Worm (Caenorhabditis elegans) whole organism, young adult: ENCODE results near the gene srh-60.
"Not testable (repeated sequence)": the region's sequence is repeated elsewhere in the genome, so short reads cannot be mapped to it uniquely, and the experiment has no call there.

ENCODE experiments used
- B0336.3 ChIP-seq: fragments of 200-800 bp; sonication (Bioruptor generic); IDR thresholded peaks from 2 replicates; pipeline ENCODE4 v1.3.6; 2022; ENCODE audit warnings: missing genetic modification characterization, missing compliant biosample characterization
- D2030.7 ChIP-seq: fragments of 200-800 bp; sonication (Bioruptor generic); IDR thresholded peaks from 2 replicates; pipeline ENCODE4 v1.3.6; 2022; ENCODE audit warnings: missing genetic modification reagents, missing genetic modification characterization, missing compliant biosample characterization
- F39B2.1 ChIP-seq: fragments of 200-800 bp; sonication (Bioruptor generic); IDR thresholded peaks from 2 replicates; pipeline ENCODE4 v1.3.6; 2022; ENCODE audit warnings: missing genetic modification reagents, missing genetic modification characterization, missing compliant biosample characterization
- F57C9.4 ChIP-seq: sonication (generic microtip); optimal IDR thresholded peaks from 2 replicates; lab custom pipeline; 2017; ENCODE audit warnings: mild to moderate bottlenecking, missing genetic modification characterization, missing compliant biosample characterization
- T07F8.4 ChIP-seq: sonication (generic microtip); optimal IDR thresholded peaks from 2 replicates; lab custom pipeline; 2016; ENCODE audit warnings: mild to moderate bottlenecking, missing genetic modification characterization, moderate library complexity, missing compliant biosample characterization
- ama-1 ChIP-seq, 3 experiments: fragments of 150-350 bp in 1 of 3; sonication (generic microtip) in 2 of 3; optimal IDR thresholded peaks; 2 replicates each; lab custom pipeline; 2014 to 2018; ENCODE audit warnings: missing biosample characterization in 2 of 3, missing genetic modification characterization in 2 of 3, missing genetic modification reagents in 2 of 3
- attf-5 ChIP-seq: fragments of 200-800 bp; sonication (Bioruptor generic); optimal IDR thresholded peaks from 2 replicates; lab custom pipeline; 2018; ENCODE audit warnings: mild to moderate bottlenecking, missing genetic modification characterization, missing compliant biosample characterization
- attf-6 ChIP-seq: fragments of 200-800 bp; sonication (Bioruptor generic); IDR thresholded peaks from 2 replicates; pipeline ENCODE4 v1.3.6; 2022; ENCODE audit warnings: missing genetic modification reagents, missing genetic modification characterization, missing compliant biosample characterization
- bed-2 ChIP-seq: fragments of 200-800 bp; sonication (Bioruptor generic); IDR thresholded peaks from 2 replicates; pipeline ENCODE4 v1.3.6; 2022; ENCODE audit warnings: missing genetic modification reagents, missing genetic modification characterization, missing compliant biosample characterization
- ceh-27 ChIP-seq: fragments of 200-800 bp; sonication (Bioruptor generic); optimal IDR thresholded peaks from 2 replicates; lab custom pipeline; 2018; ENCODE audit warnings: mild to moderate bottlenecking, missing genetic modification characterization, moderate library complexity, missing compliant biosample characterization
- ceh-40 ChIP-seq: fragments of 200-800 bp; sonication (Bioruptor generic); IDR thresholded peaks from 2 replicates; pipeline ENCODE4 v1.3.6; 2022; ENCODE audit warnings: missing genetic modification characterization, missing compliant biosample characterization
- chd-7 ChIP-seq: sonication (generic microtip); optimal IDR thresholded peaks from 2 replicates; lab custom pipeline; 2016; ENCODE audit warnings: mild to moderate bottlenecking, missing genetic modification characterization, moderate library complexity, missing compliant biosample characterization
- dox-1 ChIP-seq: fragments of 200-800 bp; sonication (Bioruptor generic); IDR thresholded peaks from 2 replicates; pipeline ENCODE4 v1.3.6; 2022; ENCODE audit warnings: missing genetic modification reagents, missing genetic modification characterization, missing compliant biosample characterization
- dpl-1 ChIP-seq: fragments of 150-350 bp; optimal IDR thresholded peaks from 2 replicates; lab custom pipeline; 2014; ENCODE audit warnings: missing biosample characterization, missing genetic modification reagents, missing genetic modification characterization
- egl-44 ChIP-seq: fragments of 200-800 bp; sonication (Bioruptor generic); IDR thresholded peaks from 2 replicates; pipeline ENCODE4 v1.3.6; 2022; ENCODE audit warnings: missing genetic modification reagents, missing genetic modification characterization, missing compliant biosample characterization
- ets-4 ChIP-seq: fragments of 200-800 bp; sonication (Bioruptor generic); optimal IDR thresholded peaks from 2 replicates; lab custom pipeline; 2018; ENCODE audit warnings: mild to moderate bottlenecking, missing genetic modification characterization, missing compliant biosample characterization
- gei-17 ChIP-seq: fragments of 200-800 bp; sonication (Bioruptor generic); optimal IDR thresholded peaks from 2 replicates; lab custom pipeline; 2018; ENCODE audit warnings: mild to moderate bottlenecking, missing genetic modification characterization, missing compliant biosample characterization
- him-1 ChIP-seq: sonication (generic microtip); optimal IDR thresholded peaks from 2 replicates; lab custom pipeline; 2016; ENCODE audit warnings: missing genotype, missing genetic modification reagents, missing genetic modification characterization, missing compliant biosample characterization
- hmg-20 ChIP-seq: fragments of 200-800 bp; sonication (Bioruptor generic); IDR thresholded peaks from 2 replicates; pipeline ENCODE4 v1.3.6; 2022; ENCODE audit warnings: missing genetic modification reagents, missing genetic modification characterization, missing compliant biosample characterization
- lag-1 ChIP-seq: fragments of 200-800 bp; sonication (Bioruptor generic); IDR thresholded peaks from 2 replicates; pipeline ENCODE4 v1.3.6; 2022; ENCODE audit warnings: missing genetic modification reagents, missing genetic modification characterization, missing compliant biosample characterization
- let-526 ChIP-seq: fragments of 200-800 bp; sonication (Bioruptor generic); IDR thresholded peaks from 2 replicates; pipeline ENCODE4 v1.3.6; 2022; ENCODE audit warnings: missing genetic modification reagents, missing genetic modification characterization, missing compliant biosample characterization
- lin-40 ChIP-seq: sonication (generic microtip); optimal IDR thresholded peaks from 2 replicates; lab custom pipeline; 2016; ENCODE audit warnings: missing genetic modification characterization, mild to moderate bottlenecking, missing compliant biosample characterization, missing genotype, missing genetic modification reagents
- lir-1 ChIP-seq: fragments of 200-800 bp; sonication (Bioruptor generic); conservative IDR thresholded peaks from 2 replicates; pipeline ENCODE4 v1.3.6; 2022; ENCODE audit warnings: missing genetic modification reagents, missing genetic modification characterization, missing compliant biosample characterization
- madf-10 ChIP-seq: sonication (generic microtip); optimal IDR thresholded peaks from 2 replicates; lab custom pipeline; 2016; ENCODE audit warnings: mild to moderate bottlenecking, missing genetic modification characterization, missing compliant biosample characterization
- mes-4 ChIP-seq: sonication (generic microtip); optimal IDR thresholded peaks from 2 replicates; lab custom pipeline; 2016; ENCODE audit warnings: missing genotype, missing genetic modification characterization, missing compliant biosample characterization
- nfya-2 ChIP-seq: fragments of 200-800 bp; sonication (Bioruptor generic); IDR thresholded peaks from 2 replicates; pipeline ENCODE4 v1.3.6; 2022; ENCODE audit warnings: missing genetic modification reagents, missing genetic modification characterization, missing compliant biosample characterization
- nfyb-1 ChIP-seq: fragments of 200-800 bp; sonication (Bioruptor generic); IDR thresholded peaks from 2 replicates; pipeline ENCODE4 v1.3.6; 2022; ENCODE audit warnings: missing genetic modification reagents, missing genetic modification characterization, missing compliant biosample characterization
- nhr-120 ChIP-seq: fragments of 200-800 bp; sonication (Bioruptor generic); IDR thresholded peaks from 2 replicates; pipeline ENCODE4 v1.3.6; 2022; ENCODE audit warnings: missing genetic modification characterization, missing compliant biosample characterization
- rpc-1 ChIP-seq, 2 experiments: fragments of 150-350 bp in 1 of 2; sonication (generic microtip) in 1 of 2; optimal IDR thresholded peaks; 2 replicates each; lab custom pipeline; 2014 to 2018; ENCODE audit warnings: missing biosample characterization in 1 of 2, missing genetic modification characterization in 1 of 2, missing genetic modification reagents in 1 of 2, missing genotype in 1 of 2
- snpc-1.1 ChIP-seq: sonication (generic microtip); optimal IDR thresholded peaks from 2 replicates; lab custom pipeline; 2017; ENCODE audit warnings: missing genetic modification characterization, mild to moderate bottlenecking, missing compliant biosample characterization, antibody characterized with exemption, moderate library complexity, missing genotype, missing genetic modification reagents; ENCODE audit not compliant: insufficient read depth
- snpc-3.4 ChIP-seq: sonication (generic microtip); optimal IDR thresholded peaks from 2 replicates; lab custom pipeline; 2017; ENCODE audit warnings: missing genetic modification characterization, mild to moderate bottlenecking, missing compliant biosample characterization, antibody characterized with exemption, moderate library complexity, missing genotype, missing genetic modification reagents
- snpc-4 ChIP-seq, 5 experiments: fragments of 150-350 bp in 1 of 5; sonication (generic microtip) in 4 of 5; optimal IDR thresholded peaks; 2 replicates each; lab custom pipeline; 2014 to 2018; ENCODE audit warnings: missing genetic modification characterization in 5 of 5, missing biosample characterization in 3 of 5, antibody characterized with exemption in 2 of 5, mild to moderate bottlenecking in 2 of 5, missing compliant biosample characterization in 2 of 5, missing genotype in 2 of 5, moderate library complexity in 2 of 5, missing genetic modification reagents in 1 of 5
- tbp1 ChIP-seq: fragments of 200-800 bp; sonication (Bioruptor generic); optimal IDR thresholded peaks from 2 replicates; lab custom pipeline; 2018; ENCODE audit warnings: mild to moderate bottlenecking, missing genetic modification characterization, missing compliant biosample characterization
- xnd-1 ChIP-seq: sonication (generic microtip); optimal IDR thresholded peaks from 2 replicates; lab custom pipeline; 2016; ENCODE audit warnings: missing genotype, missing genetic modification reagents, missing genetic modification characterization, missing compliant biosample characterization

The srh-60 gene

ce11 chrII:3567576-3567975, 15.9 kb upstream of the srh-60 start (continued):
- TF ChIP-seq nfya-2 (GFP tag; lab: Robert Waterston, UW) (0 out of 2 replicates have a peak, but pooled peaks have one; percentile 59), chd-7 (peak; percentile 57), ceh-40 (peak; percentile 61; the same call in 1 of the 2 replicates), T07F8.4 (tag; lab: Kevin White, UChicago) (peak; percentile 65), snpc-4 (tag; optimal IDR thresholded peaks at IDR 0.05; lab: Kevin White, UChicago) (peak in 2 of 4 experiments; percentile 61 to 85), egl-44 (GFP tag; lab: Robert Waterston, UW) (0 out of 2 replicates have a peak, but pooled peaks have one; percentile 62), snpc-3.4 (peak; percentile 83), ets-4 (GFP tag; lab: Kevin White, UChicago) (peak; percentile 22), F57C9.4 (peak; percentile 2), bed-2 (GFP tag; lab: Robert Waterston, UW) (peak; percentile 78), hmg-20 (0 out of 2 replicates have a peak, but pooled peaks have one; percentile 66), B0336.3 (peak; percentile 77), nhr-120 (GFP tag; lab: Robert Waterston, UW) (0 out of 2 replicates have a peak, but pooled peaks have one; percentile 18), ceh-27 (GFP tag; lab: Kevin White, UChicago) (peak; percentile 60), D2030.7 (GFP tag; lab: Robert Waterston, UW) (peak; percentile 90), madf-10 (tag; lab: Kevin White, UChicago) (peak; percentile 64), let-526 (GFP tag; lab: Robert Waterston, UW) (0 out of 2 replicates have a peak, but pooled peaks have one; percentile 41), him-1 (tag; lab: Kevin White, UChicago) (peak; percentile 92), rpc-1 (optimal IDR thresholded peaks at IDR 0.05; lab: Kevin White, UChicago) (peak; percentile 84), rpc-1 (tag; optimal IDR thresholded peaks at IDR 0.05; lab: Kevin White, UChicago) (peak; percentile 86), F39B2.1 (GFP tag; lab: Robert Waterston, UW) (0 out of 2 replicates have a peak, but pooled peaks have one; percentile 52), dox-1 (GFP tag; lab: Robert Waterston, UW) (peak; percentile 69), gei-17 (GFP tag; lab: Kevin White, UChicago) (peak; percentile 2), attf-6 (peak; percentile 60), attf-5 (GFP tag; lab: Kevin White, UChicago) (peak; percentile 46), lir-1 (GFP tag; lab: Robert Waterston, UW) (peak; percentile 64; the same call in 1 of the 2 replicates), tbp1 (GFP tag; lab: Kevin White, UChicago) (peak; percentile 98), mes-4 (tag; lab: Kevin White, UChicago) (peak; percentile 70), snpc-1.1 (tag; lab: Kevin White, UChicago) (peak; percentile 80)
- TF ChIP-seq snpc-4 (GFP tag; optimal IDR thresholded peaks at IDR 0.05; lab: Kevin White, UChicago) = not testable (repeated sequence)
- TF ChIP-seq, all 124 proteins: peak for 75; not testable (repeated sequence) for 49

- TF ChIP-seq ama-1 (optimal IDR thresholded peaks at IDR 0.05; lab: Kevin White, UChicago) = no peak
- TF ChIP-seq ama-1 (GFP tag; optimal IDR thresholded peaks at IDR 0.05; lab: Kevin White, UChicago) = no peak
- TF ChIP-seq lin-40 = no peak
- no peak for TF ChIP-seq xnd-1
- TF ChIP-seq mes-4 (tag; lab: Kevin White, UChicago) = no peak
- no peak for TF ChIP-seq F39B2.1 (GFP tag; lab: Robert Waterston, UW)
- no peak for TF ChIP-seq nfyb-1
- TF ChIP-seq dpl-1 = no peak
- no peak for TF ChIP-seq attf-6
- TF ChIP-seq lag-1 (GFP tag; lab: Robert Waterston, UW) = no peak
- TF ChIP-seq, all 124 proteins: peak for 0
Observed at ce11 chrII:3569118-3569517, 14.4 kb upstream of the srh-60 start, which contains the start of gene clec-127. clec-127 (minus strand) TSS chrII:3569218.
